Worm (Caenorhabditis elegans) whole organism, midembryonic: ENCODE results near the gene H28G03.3.

Experiments used
- T22C8.4 ChIP-seq: fragments of 200-800 bp; sonication (Bioruptor generic); IDR thresholded peaks from 2 replicates; pipeline ENCODE4 v1.3.6; 2022; ENCODE audit warnings: missing genetic modification characterization, missing compliant biosample characterization
- cog-1 ChIP-seq: sonication (generic microtip); optimal IDR thresholded peaks from 2 replicates; lab custom pipeline; 2016; ENCODE audit warnings: missing genetic modification characterization, missing compliant biosample characterization
- flt-1 ChIP-seq: fragments of 200-800 bp; sonication (Bioruptor generic); IDR thresholded peaks from 2 replicates; pipeline ENCODE4 v1.3.6; 2022; ENCODE audit warnings: missing genetic modification characterization, missing compliant biosample characterization
- tab-1 ChIP-seq: fragments of 200-800 bp; sonication (Bioruptor generic); IDR thresholded peaks from 2 replicates; pipeline ENCODE4 v1.3.6; 2022; ENCODE audit warnings: missing genetic modification characterization, missing compliant biosample characterization
- ztf-23 ChIP-seq: fragments of 200-800 bp; sonication (Bioruptor generic); IDR thresholded peaks from 2 replicates; pipeline ENCODE4 v1.3.6; 2022; ENCODE audit warnings: missing genetic modification reagents, missing genetic modification characterization, missing compliant biosample characterization

- TF ChIP-seq tab-1 (GFP tag; lab: Robert Waterston, UW) (no peak), T22C8.4 (GFP tag; lab: Robert Waterston, UW) (no peak), cog-1 (no peak), flt-1 (no peak), ztf-23 (no peak)
Measured at ce11 chrX:5210927-5211655, 15.1 kb downstream of the H28G03.3 start.
